Fruit fly (Drosophila melanogaster): Measurements from ENCODE around the gene Cpr65Ax2.
A peak's percentile ranks its signal among the peaks of the same experiment; 100 is the strongest.
"Not testable (repeated sequence)": the region's sequence is repeated elsewhere in the genome, so short reads cannot be mapped to it uniquely, and the experiment has no call there.

The Cpr65Ax2 gene

DNA sequence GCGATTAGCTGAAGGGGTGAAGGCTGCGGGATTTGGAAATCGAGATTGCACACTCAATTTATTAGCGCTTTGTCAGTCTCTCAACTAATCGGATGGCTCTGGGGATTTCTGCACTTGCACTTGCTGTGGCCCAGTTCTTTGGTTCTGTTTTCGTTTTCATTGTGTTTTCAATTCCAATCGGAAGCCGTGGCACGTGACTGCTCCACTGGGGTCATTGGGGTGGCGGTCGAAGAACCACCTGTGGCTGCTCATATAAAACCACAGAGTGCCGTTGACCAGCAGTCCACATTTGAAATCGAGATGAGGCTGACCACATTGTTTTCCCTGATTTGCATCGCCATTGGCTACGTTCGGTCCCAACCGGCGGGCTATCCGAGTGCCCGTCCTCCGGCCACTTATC is 9.9 kb upstream of the Cpr65Ax2 start, which contains the start of gene Cpr65Az:
Cpr65Az (plus strand) TSS at position 301 of the 400 bp plus-strand sequence.
- TF ChIP-seq psq (optimal IDR thresholded peaks at IDR 0.05) (no peak), EcR (GFP tag; optimal IDR thresholded peaks at IDR 0.05) (no peak), Dll (optimal IDR thresholded peaks at IDR 0.05) (no peak), pan (optimal IDR thresholded peaks at IDR 0.05) (no peak), CG8478 (optimal IDR thresholded peaks at IDR 0.05) (no peak), usp (GFP tag; optimal IDR thresholded peaks at IDR 0.05) (no peak)

DNA sequence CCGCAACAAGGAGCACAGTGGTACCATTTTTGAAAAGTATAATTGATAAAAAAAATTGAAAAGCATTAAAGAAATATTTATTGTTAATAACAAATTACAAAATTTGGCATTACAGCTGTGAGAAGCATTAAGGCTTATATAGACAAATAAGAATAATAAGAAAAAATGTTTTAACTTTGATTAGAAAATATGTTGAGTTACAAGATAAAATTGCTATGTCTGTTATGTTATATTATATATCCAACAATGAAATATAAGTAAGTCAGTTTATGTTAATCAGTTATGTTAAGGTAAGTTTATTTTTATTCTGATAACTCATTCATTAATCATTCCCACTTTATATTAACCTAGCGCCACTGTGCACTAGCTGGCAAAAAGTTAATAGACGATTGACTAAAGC is 9.2 kb upstream of the Cpr65Ax2 start:
- TF ChIP-seq EcR (GFP tag; optimal IDR thresholded peaks at IDR 0.05) (no peak), CG8478 (optimal IDR thresholded peaks at IDR 0.05) (no peak), pan (optimal IDR thresholded peaks at IDR 0.05) (no peak)

dm6 chr3L:6158530-6158929 is 7.9 kb upstream of the Cpr65Ax2 start, which contains the start of gene Cpr65Ay:
Gene Cpr65Ay (minus strand): TSS chr3L:6158630.
- TF ChIP-seq EcR (GFP tag; optimal IDR thresholded peaks at IDR 0.05), result no peak

- TF ChIP-seq Dll (optimal IDR thresholded peaks at IDR 0.05), result no peak
- no peak for TF ChIP-seq usp (GFP tag; optimal IDR thresholded peaks at IDR 0.05)
- no peak for TF ChIP-seq CG8478 (optimal IDR thresholded peaks at IDR 0.05)
- no peak for TF ChIP-seq psq (optimal IDR thresholded peaks at IDR 0.05)
- no peak for TF ChIP-seq pan (optimal IDR thresholded peaks at IDR 0.05)
- TF ChIP-seq EcR (GFP tag; optimal IDR thresholded peaks at IDR 0.05), result no peak
Measured at dm6 chr3L:6157327-6158032, 6.8 kb upstream of the Cpr65Ax2 start, which contains the start of gene CG13297. Gene CG13297 (minus strand): TSS chr3L:6157377.

- TF ChIP-seq pan (optimal IDR thresholded peaks at IDR 0.05), result no peak
- no peak for TF ChIP-seq Dll (optimal IDR thresholded peaks at IDR 0.05)
- TF ChIP-seq psq (optimal IDR thresholded peaks at IDR 0.05), result no peak
- no peak for TF ChIP-seq usp (GFP tag; optimal IDR thresholded peaks at IDR 0.05)
Measured at dm6 chr3L:6154951-6155394, 4.3 kb upstream of the Cpr65Ax2 start.

- TF ChIP-seq Dll (optimal IDR thresholded peaks at IDR 0.05), result no peak
- no peak for TF ChIP-seq CG8478 (optimal IDR thresholded peaks at IDR 0.05)
- no peak for TF ChIP-seq usp (GFP tag; optimal IDR thresholded peaks at IDR 0.05)
- TF ChIP-seq psq (optimal IDR thresholded peaks at IDR 0.05), result no peak
- no peak for TF ChIP-seq pan (optimal IDR thresholded peaks at IDR 0.05)
Measured at dm6 chr3L:6152531-6152930, 1.9 kb upstream of the Cpr65Ax2 start, which contains the start of gene Acp65Aa. Gene Acp65Aa (minus strand): TSS chr3L:6152745.

DNA sequence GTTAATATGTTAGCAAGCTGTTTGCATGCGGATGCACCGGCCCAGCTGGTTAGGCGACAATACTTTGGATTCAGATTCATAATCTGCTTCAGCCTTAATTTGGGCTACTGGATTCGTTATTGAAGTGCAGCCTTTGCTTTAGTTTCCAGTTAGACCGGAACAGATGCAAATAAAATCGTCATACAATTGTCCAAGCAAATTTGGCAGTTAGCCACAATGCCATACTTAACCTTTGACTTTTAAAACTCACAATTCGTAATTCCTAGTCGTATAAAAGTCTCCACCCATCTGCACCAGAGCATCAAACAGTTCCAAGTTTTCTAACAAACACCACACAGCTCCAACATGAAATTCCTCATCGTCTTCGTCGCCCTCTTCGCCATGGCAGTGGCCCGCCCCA is 1.4 kb downstream of the Cpr65Ax2 start, which contains the start of gene Lcp65Ab1:
Lcp65Ab1 (plus strand) TSS at position 301 of the 400 bp plus-strand sequence.
- TF ChIP-seq psq (optimal IDR thresholded peaks at IDR 0.05); CG8478 (optimal IDR thresholded peaks at IDR 0.05); EcR (GFP tag; optimal IDR thresholded peaks at IDR 0.05): not testable (repeated sequence)

DNA sequence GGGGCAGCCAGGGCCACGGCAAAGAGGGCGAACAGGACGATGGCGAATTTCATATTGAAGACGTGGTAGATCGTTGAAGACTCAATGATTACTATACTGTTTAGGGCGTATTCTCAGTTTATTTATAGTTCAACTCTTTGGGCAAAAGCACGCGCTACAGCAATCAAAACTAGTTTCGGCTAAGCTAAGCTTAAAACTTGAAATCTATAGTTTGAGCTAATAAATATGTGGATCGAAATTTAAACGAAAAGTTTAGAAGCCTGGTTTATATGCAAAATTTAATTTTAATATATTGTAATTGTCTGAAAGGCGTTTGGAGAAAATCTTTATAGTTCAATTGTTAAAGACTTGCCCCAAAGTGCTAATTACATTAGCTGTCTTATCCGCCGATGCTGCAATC is 2.8 kb downstream of the Cpr65Ax2 start, which contains the start of gene Cpr65Ax1:
Cpr65Ax1 (minus strand) TSS at position 101 of the 400 bp plus-strand sequence.
- TF ChIP-seq CG8478 (optimal IDR thresholded peaks at IDR 0.05); EcR (GFP tag; optimal IDR thresholded peaks at IDR 0.05); Dll (optimal IDR thresholded peaks at IDR 0.05): not testable (repeated sequence)

DNA sequence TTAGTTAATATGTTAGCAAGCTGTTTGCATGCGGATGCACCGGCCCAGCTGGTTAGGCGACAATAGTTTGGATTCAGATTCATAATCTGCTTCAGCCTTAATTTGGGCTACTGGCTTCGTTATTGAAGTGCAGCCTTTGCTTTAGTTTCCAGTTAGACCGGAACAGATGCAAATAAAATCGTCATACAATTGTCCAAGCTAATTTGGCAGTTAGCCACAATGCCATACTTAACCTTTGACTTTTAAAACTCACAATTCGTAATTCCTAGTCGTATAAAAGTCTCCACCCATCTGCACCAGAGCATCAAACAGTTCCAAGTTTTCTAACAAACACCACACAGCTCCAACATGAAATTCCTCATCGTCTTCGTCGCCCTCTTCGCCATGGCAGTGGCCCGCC is 4.3 kb downstream of the Cpr65Ax2 start, which contains the start of gene Lcp65Ab2:
Lcp65Ab2 (plus strand) TSS at position 301 of the 400 bp plus-strand sequence.
- not testable (repeated sequence) for TF ChIP-seq usp (GFP tag; optimal IDR thresholded peaks at IDR 0.05); psq (optimal IDR thresholded peaks at IDR 0.05); pan (optimal IDR thresholded peaks at IDR 0.05)

DNA sequence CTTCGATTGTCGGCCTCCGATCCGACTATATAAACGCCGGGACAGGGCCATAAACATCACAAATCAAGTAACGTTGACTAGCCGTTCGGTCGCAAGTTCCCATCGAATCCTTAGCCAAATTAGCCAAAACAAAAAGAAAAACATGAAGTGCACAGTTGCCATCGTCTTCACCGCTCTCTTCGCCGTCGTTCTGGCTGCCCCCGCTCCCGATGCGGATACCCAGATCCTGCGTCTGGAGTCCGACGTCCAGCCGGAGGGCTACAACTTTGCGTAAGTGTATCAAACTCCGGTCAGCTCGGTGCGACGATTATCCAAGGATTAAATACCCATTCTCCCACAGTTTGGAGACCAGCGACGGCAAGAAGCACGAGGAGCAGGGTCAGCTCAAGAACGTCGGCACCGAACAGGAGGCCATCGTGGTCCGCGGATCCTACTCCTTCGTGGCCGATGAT is 5.9 kb downstream of the Cpr65Ax2 start, which contains the start of gene Lcp65Ac:
Lcp65Ac (plus strand) TSS at position 51 of the 452 bp plus-strand sequence.
- no peak for TF ChIP-seq usp (GFP tag; optimal IDR thresholded peaks at IDR 0.05)
- TF ChIP-seq Dll (optimal IDR thresholded peaks at IDR 0.05), result no peak
- no peak for TF ChIP-seq psq (optimal IDR thresholded peaks at IDR 0.05)
- TF ChIP-seq CG8478 (optimal IDR thresholded peaks at IDR 0.05), result no peak
- TF ChIP-seq EcR (GFP tag; optimal IDR thresholded peaks at IDR 0.05), result no peak
- no peak for TF ChIP-seq pan (optimal IDR thresholded peaks at IDR 0.05)

DNA sequence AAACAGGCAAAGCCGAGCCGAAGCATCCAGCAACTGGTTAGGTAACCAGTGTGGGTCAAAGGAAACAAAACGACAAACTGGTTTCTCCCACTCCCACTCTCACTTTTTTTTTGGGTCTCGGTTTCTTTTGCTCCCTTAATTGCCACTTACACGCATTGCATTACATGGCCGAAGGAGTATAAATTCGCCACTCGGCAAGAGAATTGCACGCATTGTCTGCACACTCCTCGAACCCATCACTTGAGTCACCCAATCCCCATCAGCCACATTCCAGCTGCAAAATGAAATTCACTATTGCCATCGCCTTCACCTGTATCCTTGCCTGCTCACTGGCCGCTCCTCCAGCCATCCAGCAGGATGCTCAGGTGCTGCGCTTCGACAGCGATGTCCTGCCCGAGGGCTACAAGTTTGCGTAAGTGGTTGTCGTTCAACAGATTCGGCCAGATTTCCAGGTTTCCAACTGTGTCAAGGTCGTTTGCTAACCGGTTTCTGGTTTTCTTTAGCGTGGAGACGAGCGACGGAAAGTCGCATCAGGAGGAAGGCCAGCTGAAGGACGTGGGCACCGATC is 7.4 kb downstream of the Cpr65Ax2 start, which contains the start of gene Lcp65Ad:
Lcp65Ad (plus strand) TSS at position 208 of the 568 bp plus-strand sequence.
- TF ChIP-seq Dll (optimal IDR thresholded peaks at IDR 0.05), result peak; percentile 37
- no peak for TF ChIP-seq CG8478 (optimal IDR thresholded peaks at IDR 0.05)
- TF ChIP-seq usp (GFP tag; optimal IDR thresholded peaks at IDR 0.05), result no peak

DNA sequence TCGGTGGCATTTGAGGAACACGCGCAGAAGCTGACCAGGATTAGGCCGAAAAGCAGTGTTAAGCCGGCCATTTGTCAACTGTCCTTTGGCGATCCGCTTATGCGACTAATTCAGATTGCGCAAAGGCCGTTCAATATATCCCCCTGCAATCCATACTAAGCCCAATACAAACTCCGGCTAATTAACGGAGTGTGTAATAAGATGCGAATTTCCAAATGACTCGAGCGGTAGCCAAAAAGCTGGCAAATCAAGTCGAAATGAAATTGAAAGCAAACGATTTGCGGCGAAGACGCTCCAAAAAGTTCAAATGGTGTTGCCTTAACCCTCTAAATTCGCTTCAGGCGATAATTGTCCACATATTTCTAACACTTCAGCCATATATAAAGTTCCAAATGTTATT is 8.3 kb downstream of the Cpr65Ax2 start, which contains the start of gene Cpr65Aw:
Cpr65Aw (minus strand) TSS at position 101 of the 400 bp plus-strand sequence.
- no peak for TF ChIP-seq Dll (optimal IDR thresholded peaks at IDR 0.05)
- no peak for TF ChIP-seq CG8478 (optimal IDR thresholded peaks at IDR 0.05)
- no peak for TF ChIP-seq psq (optimal IDR thresholded peaks at IDR 0.05)
- no peak for TF ChIP-seq EcR (GFP tag; optimal IDR thresholded peaks at IDR 0.05)
- TF ChIP-seq usp (GFP tag; optimal IDR thresholded peaks at IDR 0.05), result no peak

Measured in whole organism.